Comparison of ENCODE assay signal across 2 fruit fly cellular contexts in genomic region chr3R:6948954-6949708, dm6.
TF ChIP-seq lines count a peak whose summit lies in the region.

No protein-coding gene starts in this region.

TF ChIP-seq in whole organism, embryonic, 481 proteins besides CTCF, POLR2A, EP300 and RAD21 (continued from another document and continues in another):
- TF ChIP-seq CG6254 (GFP tag; optimal IDR thresholded peaks at IDR 0.05; lab: Kevin White, UChicago) = peak; percentile 13
- TF ChIP-seq CG5953 (GFP tag; IDR thresholded peaks at IDR 0.05; lab: Robert Waterston, UW) = no peak
- TF ChIP-seq H2.0 (GFP tag; IDR thresholded peaks at IDR 0.05; lab: Robert Waterston, UW) = no peak
- no peak for TF ChIP-seq CG11093 (GFP tag; IDR thresholded peaks at IDR 0.05; lab: Robert Waterston, UW)
- no peak for TF ChIP-seq chm (GFP tag; IDR thresholded peaks at IDR 0.05; lab: Robert Waterston, UW)
- peak; percentile 60 for TF ChIP-seq CG10959 (GFP tag; IDR thresholded peaks at IDR 0.05; lab: Robert Waterston, UW)
- no peak for TF ChIP-seq CG11696 (GFP tag; IDR thresholded peaks at IDR 0.05; lab: Robert Waterston, UW)
- no peak for TF ChIP-seq Side (GFP tag; optimal IDR thresholded peaks at IDR 0.05; lab: Kevin White, UChicago)
- TF ChIP-seq CG6689 (GFP tag; IDR thresholded peaks at IDR 0.05; lab: Robert Waterston, UW) = 0 out of 2 replicates have a peak, but pooled peaks have one; percentile 11
- TF ChIP-seq CG4404 (GFP tag; IDR thresholded peaks at IDR 0.05; lab: Robert Waterston, UW) = peak; percentile 78
- no peak for TF ChIP-seq Max (GFP tag; optimal IDR thresholded peaks at IDR 0.05; lab: Kevin White, UChicago)
- no peak for TF ChIP-seq lab (GFP tag; optimal IDR thresholded peaks at IDR 0.05; lab: Kevin White, UChicago)
- TF ChIP-seq sens (GFP tag; lab: Kevin White, UChicago) = peak; percentile 87
- TF ChIP-seq Blimp-1 (GFP tag; optimal IDR thresholded peaks at IDR 0.05; lab: Kevin White, UChicago) = no peak
- peak; percentile 48 for TF ChIP-seq CG13775 (GFP tag; optimal IDR thresholded peaks at IDR 0.05; lab: Kevin White, UChicago)
- no peak for TF ChIP-seq sqz (GFP tag; optimal IDR thresholded peaks at IDR 0.05; lab: Kevin White, UChicago)
- TF ChIP-seq TFAM (GFP tag; optimal IDR thresholded peaks at IDR 0.05; lab: Kevin White, UChicago) = no peak
- TF ChIP-seq CG10979 (tag; optimal IDR thresholded peaks at IDR 0.05; lab: Kevin White, UChicago) = peak; percentile 54
- peak; percentile 59 for TF ChIP-seq gem (tag; optimal IDR thresholded peaks at IDR 0.05; lab: Kevin White, UChicago)
- no peak for TF ChIP-seq Ravus (GFP tag; IDR thresholded peaks at IDR 0.05; lab: Robert Waterston, UW)
- peak; percentile 6 for TF ChIP-seq Chrac-16 (GFP tag; optimal IDR thresholded peaks at IDR 0.05; lab: Kevin White, UChicago)
- peak; percentile 29 for TF ChIP-seq CG30431 (GFP tag; optimal IDR thresholded peaks at IDR 0.05; lab: Kevin White, UChicago)
- peak; percentile 8 for TF ChIP-seq Oli (tag; optimal IDR thresholded peaks at IDR 0.05; lab: Kevin White, UChicago)
- no peak for TF ChIP-seq CG3838 (GFP tag; optimal IDR thresholded peaks at IDR 0.05; lab: Kevin White, UChicago)
- no peak for TF ChIP-seq CG11398 (GFP tag; optimal IDR thresholded peaks at IDR 0.05; lab: Kevin White, UChicago)
- no peak for TF ChIP-seq CG10462 (GFP tag; optimal IDR thresholded peaks at IDR 0.05; lab: Kevin White, UChicago)
- peak; percentile 4 for TF ChIP-seq grau (tag; optimal IDR thresholded peaks at IDR 0.05; lab: Kevin White, UChicago)
- TF ChIP-seq Neu2 (GFP tag; optimal IDR thresholded peaks at IDR 0.05; lab: Kevin White, UChicago; ENCODE audit: borderline replicate concordance) = peak; percentile 15
- TF ChIP-seq so (GFP tag; IDR thresholded peaks at IDR 0.05; lab: Robert Waterston, UW) = no peak
- TF ChIP-seq run (tag; optimal IDR thresholded peaks at IDR 0.05; lab: Kevin White, UChicago) = no peak
- TF ChIP-seq phol (tag; optimal IDR thresholded peaks at IDR 0.05; lab: Kevin White, UChicago) = peak; percentile 47
- no peak for TF ChIP-seq eyg (GFP tag; optimal IDR thresholded peaks at IDR 0.05; lab: Kevin White, UChicago)
- no peak for TF ChIP-seq wek (GFP tag; optimal IDR thresholded peaks at IDR 0.05; lab: Kevin White, UChicago)
- TF ChIP-seq hbn (GFP tag; IDR thresholded peaks at IDR 0.05; lab: Robert Waterston, UW; ENCODE audit: partially characterized antibody) = no peak
- TF ChIP-seq Elba2 (GFP tag; optimal IDR thresholded peaks at IDR 0.05; lab: Kevin White, UChicago) = peak; percentile 69
- no peak for TF ChIP-seq sisA (GFP tag; IDR thresholded peaks at IDR 0.05; lab: Robert Waterston, UW)
- TF ChIP-seq CG10209 (GFP tag; optimal IDR thresholded peaks at IDR 0.05; lab: Kevin White, UChicago) = peak; percentile 22
- peak; percentile 79 for TF ChIP-seq dmrt11E (tag; optimal IDR thresholded peaks at IDR 0.05; lab: Kevin White, UChicago)
- no peak for TF ChIP-seq prd (optimal IDR thresholded peaks at IDR 0.05; lab: Kevin White, UChicago)
- TF ChIP-seq prd (GFP tag; IDR thresholded peaks at IDR 0.05; lab: Robert Waterston, UW) = peak; percentile 93
- TF ChIP-seq CG12391 (tag; optimal IDR thresholded peaks at IDR 0.05; lab: Kevin White, UChicago) = peak; percentile 28
- TF ChIP-seq CG8944 (GFP tag; optimal IDR thresholded peaks at IDR 0.05; lab: Kevin White, UChicago) = no peak
- TF ChIP-seq CG8924 (tag; optimal IDR thresholded peaks at IDR 0.05; lab: Kevin White, UChicago) = peak; percentile 51
- peak; percentile 20 for TF ChIP-seq bab2 (GFP tag; optimal IDR thresholded peaks at IDR 0.05; lab: Kevin White, UChicago)
- TF ChIP-seq ac (GFP tag; optimal IDR thresholded peaks at IDR 0.05; lab: Kevin White, UChicago) = peak; percentile 53
- peak; percentile 40; the same call in 1 of the 2 replicates for TF ChIP-seq CG17328 (GFP tag; IDR thresholded peaks at IDR 0.05; lab: Robert Waterston, UW)
- TF ChIP-seq lola (GFP tag; optimal IDR thresholded peaks at IDR 0.05; lab: Kevin White, UChicago) = peak in 1 of 3 experiments; percentile 72
- no peak for TF ChIP-seq CG34376 (GFP tag; optimal IDR thresholded peaks at IDR 0.05; lab: Kevin White, UChicago)
- TF ChIP-seq CG16815 (GFP tag; optimal IDR thresholded peaks at IDR 0.05; lab: Kevin White, UChicago) = peak; percentile 17
- TF ChIP-seq NK7.1 (GFP tag; optimal IDR thresholded peaks at IDR 0.05; lab: Kevin White, UChicago) = no peak
- TF ChIP-seq Usf (GFP tag; optimal IDR thresholded peaks at IDR 0.05; lab: Kevin White, UChicago) = peak; percentile 9
- TF ChIP-seq CHES-1-like (GFP tag; optimal IDR thresholded peaks at IDR 0.05; lab: Kevin White, UChicago) = no peak
- no peak for TF ChIP-seq CkIIα-i1 (GFP tag; IDR thresholded peaks at IDR 0.05; lab: Robert Waterston, UW)
- no peak for TF ChIP-seq Mad (GFP tag; optimal IDR thresholded peaks at IDR 0.05; lab: Kevin White, UChicago)
- TF ChIP-seq trem (tag; optimal IDR thresholded peaks at IDR 0.05; lab: Kevin White, UChicago) = peak; percentile 33
- TF ChIP-seq Ssrp (tag; optimal IDR thresholded peaks at IDR 0.05; lab: Kevin White, UChicago) = no peak
- TF ChIP-seq CG4424 (GFP tag; optimal IDR thresholded peaks at IDR 0.05; lab: Kevin White, UChicago) = peak; percentile 7
- TF ChIP-seq zfh1 (GFP tag; IDR thresholded peaks at IDR 0.05; lab: Robert Waterston, UW) = 0 out of 3 replicates have a peak, but pooled peaks have one; percentile 45
- peak; percentile 30 for TF ChIP-seq nmo (GFP tag; optimal IDR thresholded peaks at IDR 0.05; lab: Kevin White, UChicago)
- TF ChIP-seq dysf (GFP tag; IDR thresholded peaks at IDR 0.05; lab: Robert Waterston, UW) = 0 out of 3 replicates have a peak, but pooled peaks have one; percentile 30
- peak; percentile 26 for TF ChIP-seq CG6813 (GFP tag; optimal IDR thresholded peaks at IDR 0.05; lab: Kevin White, UChicago)
- 0 out of 3 replicates have a peak, but pooled peaks have one; percentile 18 for TF ChIP-seq CG17361 (GFP tag; IDR thresholded peaks at IDR 0.05; lab: Robert Waterston, UW)
- TF ChIP-seq az2 (GFP tag; optimal IDR thresholded peaks at IDR 0.05; lab: Kevin White, UChicago) = peak; percentile 16
- no peak for TF ChIP-seq ken (GFP tag; IDR thresholded peaks at IDR 0.05; lab: Robert Waterston, UW)
- TF ChIP-seq CG7271 (tag; optimal IDR thresholded peaks at IDR 0.05; lab: Kevin White, UChicago) = peak; percentile 81
- peak; percentile 41; the same call in 2 of the 3 replicates for TF ChIP-seq row (GFP tag; IDR thresholded peaks at IDR 0.05; lab: Robert Waterston, UW)
- peak; percentile 2 for TF ChIP-seq CG1603 (tag; optimal IDR thresholded peaks at IDR 0.05; lab: Kevin White, UChicago)

TF ChIP-seq in whole organism, prepupa, 60 proteins besides CTCF, POLR2A, EP300 and RAD21 (continued from another document):
- TF ChIP-seq CG10669 (GFP tag; optimal IDR thresholded peaks at IDR 0.05; lab: Kevin White, UChicago) (no peak), CG10631 (GFP tag; optimal IDR thresholded peaks at IDR 0.05; lab: Kevin White, UChicago) (peak; percentile 12), CG31627 (GFP tag; optimal IDR thresholded peaks at IDR 0.05; lab: Kevin White, UChicago) (no peak), eg (GFP tag; IDR thresholded peaks at IDR 0.05; lab: Robert Waterston, UW) (no peak), CG8632 (GFP tag; optimal IDR thresholded peaks at IDR 0.05; lab: Kevin White, UChicago) (no peak), Hr4 (GFP tag; optimal IDR thresholded peaks at IDR 0.05; lab: Kevin White, UChicago) (peak; percentile 23), ss (GFP tag; optimal IDR thresholded peaks at IDR 0.05; lab: Kevin White, UChicago) (no peak), Lpt (GFP tag; optimal IDR thresholded peaks at IDR 0.05; lab: Kevin White, UChicago) (no peak), Ets21C (GFP tag; optimal IDR thresholded peaks at IDR 0.05; lab: Kevin White, UChicago) (no peak), Sox14 (GFP tag; optimal IDR thresholded peaks at IDR 0.05; lab: Kevin White, UChicago) (peak; percentile 25), CG34406 (GFP tag; optimal IDR thresholded peaks at IDR 0.05; lab: Kevin White, UChicago) (peak; percentile 1), topi (GFP tag; optimal IDR thresholded peaks at IDR 0.05; lab: Kevin White, UChicago) (peak; percentile 8), CG1621 (tag; optimal IDR thresholded peaks at IDR 0.05; lab: Kevin White, UChicago) (no peak), fd59A (GFP tag; optimal IDR thresholded peaks at IDR 0.05; lab: Kevin White, UChicago) (no peak), acj6 (GFP tag; optimal IDR thresholded peaks at IDR 0.05; lab: Kevin White, UChicago) (peak; percentile 8), CG6276 (GFP tag; optimal IDR thresholded peaks at IDR 0.05; lab: Kevin White, UChicago) (no peak), CG8119 (GFP tag; IDR thresholded peaks at IDR 0.05; lab: Robert Waterston, UW) (no peak), Eip93F (GFP tag; optimal IDR thresholded peaks at IDR 0.05; lab: Kevin White, UChicago) (no peak), net (GFP tag; optimal IDR thresholded peaks at IDR 0.05; lab: Kevin White, UChicago) (no peak), Eip78C (GFP tag; lab: Kevin White, UChicago) (peak; percentile 64), CG3919 (GFP tag; optimal IDR thresholded peaks at IDR 0.05; lab: Kevin White, UChicago) (peak; percentile 10), achi (GFP tag; optimal IDR thresholded peaks at IDR 0.05; lab: Kevin White, UChicago) (peak; percentile 37), Sox102F (GFP tag; optimal IDR thresholded peaks at IDR 0.05; lab: Kevin White, UChicago) (peak; percentile 32), esn (GFP tag; optimal IDR thresholded peaks at IDR 0.05; lab: Kevin White, UChicago) (peak; percentile 47), CG16779 (tag; optimal IDR thresholded peaks at IDR 0.05; lab: Kevin White, UChicago) (no peak), Blimp-1 (GFP tag; optimal IDR thresholded peaks at IDR 0.05; lab: Kevin White, UChicago) (no peak), CG15336 (GFP tag; IDR thresholded peaks at IDR 0.05; lab: Robert Waterston, UW) (no peak), dsx (GFP tag; optimal IDR thresholded peaks at IDR 0.05; lab: Kevin White, UChicago; ENCODE audit: poor library complexity, severe bottlenecking) (no peak), Smox (GFP tag; optimal IDR thresholded peaks at IDR 0.05; lab: Kevin White, UChicago) (peak; percentile 7), Ets96B (tag; optimal IDR thresholded peaks at IDR 0.05; lab: Kevin White, UChicago) (no peak), CG6163 (GFP tag; IDR thresholded peaks at IDR 0.05; lab: Robert Waterston, UW) (0 out of 3 replicates have a peak, but pooled peaks have one; percentile 13), Hr39 (GFP tag; optimal IDR thresholded peaks at IDR 0.05; lab: Kevin White, UChicago) (peak; percentile 14), CG8319 (GFP tag; optimal IDR thresholded peaks at IDR 0.05; lab: Kevin White, UChicago) (no peak), Hr38 (GFP tag; optimal IDR thresholded peaks at IDR 0.05; lab: Kevin White, UChicago) (no peak), CG7368 (GFP tag; optimal IDR thresholded peaks at IDR 0.05; lab: Kevin White, UChicago) (no peak)
